Fruit fly (Drosophila melanogaster) whole organism, embryonic: ENCODE measurements around the gene odd.

Experiments used
- Abd-B ChIP-seq: fragments of 200-800 bp; sonication (Bioruptor generic); optimal IDR thresholded peaks from 2 replicates; lab custom pipeline; 2018; ENCODE audit warnings: missing biosample characterization, mild to moderate bottlenecking, missing genetic modification characterization, moderate library complexity
- Bgb ChIP-seq: fragments of 200-800 bp; sonication (Bioruptor generic); IDR thresholded peaks from 2 replicates; pipeline ENCODE4 v1.3.6; 2022; ENCODE audit warnings: missing biosample characterization, missing genetic modification characterization; ENCODE audit not compliant: partially characterized antibody
- CG10274 ChIP-seq: fragments of 200-800 bp; sonication (Bioruptor generic); optimal IDR thresholded peaks from 3 replicates; lab custom pipeline; 2017; ENCODE audit warnings: missing biosample characterization, mild to moderate bottlenecking, missing genetic modification characterization
- CG10366 ChIP-seq: fragments of 200-800 bp; sonication (Bioruptor generic); IDR thresholded peaks from 2 replicates; pipeline ENCODE4 v1.3.6; 2022; ENCODE audit warnings: missing biosample characterization, missing genetic modification characterization
- CG10431 ChIP-seq: fragments of 200-800 bp; sonication (Bioruptor generic); optimal IDR thresholded peaks from 3 replicates; lab custom pipeline; 2018; ENCODE audit warnings: missing biosample characterization, mild to moderate bottlenecking, missing genetic modification characterization
- CG10979 ChIP-seq: fragments of 200-800 bp; sonication (Bioruptor generic); optimal IDR thresholded peaks from 2 replicates; lab custom pipeline; 2018; ENCODE audit warnings: missing biosample characterization, mild to moderate bottlenecking, missing genetic modification characterization, moderate library complexity
- CG11456 ChIP-seq: fragments of 200-800 bp; sonication (Bioruptor generic); IDR thresholded peaks from 3 replicates; pipeline ENCODE4 v1.3.6; 2022; ENCODE audit warnings: missing biosample characterization, missing genetic modification characterization
- CG12071 ChIP-seq: fragments of 200-800 bp; sonication (Bioruptor generic); optimal IDR thresholded peaks from 3 replicates; lab custom pipeline; 2018; ENCODE audit warnings: missing biosample characterization, mild to moderate bottlenecking, missing genetic modification characterization
- CG13424 ChIP-seq: fragments of 200-800 bp; sonication (Bioruptor generic); optimal IDR thresholded peaks from 2 replicates; lab custom pipeline; 2019; ENCODE audit warnings: missing biosample characterization, mild to moderate bottlenecking, missing genetic modification characterization, moderate library complexity
- CG16815 ChIP-seq: fragments of 200-800 bp; sonication (Bioruptor generic); optimal IDR thresholded peaks from 3 replicates; lab custom pipeline; 2017; ENCODE audit warnings: missing biosample characterization, mild to moderate bottlenecking, missing genetic modification characterization
- CG17359 ChIP-seq: fragments of 200-800 bp; sonication (Bioruptor generic); optimal IDR thresholded peaks from 3 replicates; lab custom pipeline; 2018; ENCODE audit warnings: missing biosample characterization, mild to moderate bottlenecking, missing genetic modification characterization, moderate library complexity
- CG18476 ChIP-seq: fragments of 200-800 bp; sonication (Bioruptor generic); optimal IDR thresholded peaks from 2 replicates; lab custom pipeline; 2016; ENCODE audit warnings: missing biosample characterization, mild to moderate bottlenecking, missing genetic modification characterization
- CG30431 ChIP-seq: fragments of 200-800 bp; sonication (Bioruptor generic); optimal IDR thresholded peaks from 2 replicates; lab custom pipeline; 2017; ENCODE audit warnings: missing biosample characterization, missing genetic modification characterization
- CG32767 ChIP-seq: fragments of 200-800 bp; sonication (Bioruptor generic); IDR thresholded peaks from 2 replicates; pipeline ENCODE4 v1.3.6; 2022; ENCODE audit warnings: missing biosample characterization, missing genetic modification characterization
- CG3847 ChIP-seq: fragments of 200-800 bp; sonication (Bioruptor generic); IDR thresholded peaks from 2 replicates; pipeline ENCODE4 v1.3.6; 2022; ENCODE audit warnings: missing biosample characterization, missing genetic modification characterization
- CG4707 ChIP-seq: fragments of 200-800 bp; sonication (Bioruptor generic); optimal IDR thresholded peaks from 2 replicates; lab custom pipeline; 2018; ENCODE audit warnings: missing biosample characterization, mild to moderate bottlenecking, missing genetic modification characterization, moderate library complexity
- CG4820 ChIP-seq: fragments of 200-800 bp; sonication (Bioruptor generic); optimal IDR thresholded peaks from 3 replicates; lab custom pipeline; 2016; ENCODE audit warnings: missing biosample characterization, missing genetic modification characterization
- CG6689 ChIP-seq: fragments of 200-800 bp; sonication (Bioruptor generic); IDR thresholded peaks from 2 replicates; pipeline ENCODE4 v1.3.6; 2022; ENCODE audit warnings: missing biosample characterization, missing genetic modification characterization
- CG7745 ChIP-seq: fragments of 200-800 bp; sonication (Bioruptor generic); optimal IDR thresholded peaks from 2 replicates; lab custom pipeline; 2018; ENCODE audit warnings: missing biosample characterization, mild to moderate bottlenecking, missing genetic modification characterization, moderate library complexity
- CG7786 ChIP-seq: fragments of 200-800 bp; sonication (Bioruptor generic); optimal IDR thresholded peaks from 2 replicates; lab custom pipeline; 2016; ENCODE audit warnings: missing biosample characterization, missing genetic modification characterization
- CG8290 ChIP-seq, 3 experiments: fragments of 200-800 bp; sonication (Bioruptor generic); optimal IDR thresholded peaks; 2 replicates each; lab custom pipeline; 2016 to 2019; ENCODE audit warnings: missing biosample characterization in 3 of 3, missing genetic modification characterization in 3 of 3, mild to moderate bottlenecking in 2 of 3, moderate library complexity in 1 of 3
- Chrac-16 ChIP-seq: fragments of 200-800 bp; sonication (Bioruptor generic); optimal IDR thresholded peaks from 3 replicates; lab custom pipeline; 2016; ENCODE audit warnings: missing biosample characterization, missing genetic modification characterization
- E2f2 ChIP-seq: fragments of 200-800 bp; sonication (Bioruptor generic); IDR thresholded peaks from 2 replicates; pipeline ENCODE4 v1.3.6; 2022; ENCODE audit warnings: missing biosample characterization, missing genetic modification characterization
- Hey ChIP-seq: fragments of 200-800 bp; sonication (Bioruptor generic); optimal IDR thresholded peaks from 3 replicates; lab custom pipeline; 2018; ENCODE audit warnings: missing biosample characterization, mild to moderate bottlenecking, missing genetic modification characterization
- HmgZ ChIP-seq: fragments of 200-800 bp; sonication (Bioruptor generic); optimal IDR thresholded peaks from 2 replicates; lab custom pipeline; 2018; ENCODE audit warnings: missing biosample characterization, mild to moderate bottlenecking, missing genetic modification characterization
- Max ChIP-seq: fragments of 200-800 bp; sonication (Bioruptor generic); optimal IDR thresholded peaks from 2 replicates; lab custom pipeline; 2016; ENCODE audit warnings: missing biosample characterization, mild to moderate bottlenecking, missing genetic modification characterization
- Med ChIP-seq: fragments of 200-800 bp; sonication (Bioruptor generic); peaks from one replicate; lab custom pipeline; 2016; ENCODE audit warnings: missing biosample characterization, missing genetic modification characterization, mild to moderate bottlenecking, inconsistent platforms, moderate library complexity
- Pdp1 ChIP-seq, 2 experiments: fragments of 200-800 bp; sonication (Bioruptor generic); optimal IDR thresholded peaks; 3 replicates each; lab custom pipeline; 2016; ENCODE audit warnings: missing biosample characterization in 2 of 2, missing genetic modification characterization in 2 of 2, mild to moderate bottlenecking in 1 of 2, moderate library complexity in 1 of 2
- Sin3A ChIP-seq: fragments of >200 bp; optimal IDR thresholded peaks from 2 replicates; lab custom pipeline; 2018
- Sox102F ChIP-seq: fragments of 200-800 bp; sonication (Bioruptor generic); optimal IDR thresholded peaks from 2 replicates; lab custom pipeline; 2018; ENCODE audit warnings: missing biosample characterization, mild to moderate bottlenecking, missing genetic modification characterization, moderate library complexity
- Tbp ChIP-seq: fragments of >200 bp; optimal IDR thresholded peaks from 2 replicates; lab custom pipeline; 2018; ENCODE audit warnings: missing biosample characterization, missing genetic modification characterization
- Trl ChIP-seq, 3 experiments: fragments of >200 bp in 2 of 3; fragments of 200-800 bp in 1 of 3; sonication (Bioruptor generic) in 1 of 3; optimal IDR thresholded peaks; 2 replicates in 1 of 3; 3 replicates in 2 of 3; lab custom pipeline; 2016 to 2017; ENCODE audit warnings: missing biosample characterization in 1 of 3, missing genetic modification characterization in 1 of 3
- Usf ChIP-seq: fragments of 200-800 bp; sonication (Bioruptor generic); optimal IDR thresholded peaks from 2 replicates; lab custom pipeline; 2017; ENCODE audit warnings: missing genotype, missing biosample characterization, missing genetic modification characterization
- Xbp1 ChIP-seq: fragments of 200-800 bp; sonication (Bioruptor generic); optimal IDR thresholded peaks from 3 replicates; lab custom pipeline; 2016; ENCODE audit warnings: missing biosample characterization, mild to moderate bottlenecking, missing genetic modification characterization
- bsh ChIP-seq, 2 experiments: fragments of 200-800 bp; sonication (Bioruptor generic); optimal IDR thresholded peaks; 2 replicates each; lab custom pipeline; 2017 to 2018; ENCODE audit warnings: mild to moderate bottlenecking in 2 of 2, missing biosample characterization in 2 of 2, missing genetic modification characterization in 2 of 2, moderate library complexity in 1 of 2
- chinmo ChIP-seq: fragments of 200-800 bp; sonication (Bioruptor generic); IDR thresholded peaks from 4 replicates; pipeline ENCODE4 v1.3.6; 2022; ENCODE audit warnings: missing biosample characterization, missing genetic modification characterization; ENCODE audit not compliant: partially characterized antibody
- chn ChIP-seq: fragments of 200-800 bp; sonication (Bioruptor generic); optimal IDR thresholded peaks from 2 replicates; lab custom pipeline; 2016; ENCODE audit warnings: missing biosample characterization, missing genetic modification characterization
- eyg ChIP-seq: fragments of 200-800 bp; sonication (Bioruptor generic); optimal IDR thresholded peaks from 3 replicates; lab custom pipeline; 2016; ENCODE audit warnings: missing biosample characterization, missing genetic modification characterization
- gsb ChIP-seq: fragments of 200-800 bp; sonication (Bioruptor generic); IDR thresholded peaks from 2 replicates; pipeline ENCODE4 v1.3.6; 2022; ENCODE audit warnings: missing biosample characterization, missing genetic modification characterization
- jumu ChIP-seq: fragments of 200-800 bp; sonication (Bioruptor generic); optimal IDR thresholded peaks from 3 replicates; lab custom pipeline; 2016; ENCODE audit warnings: missing biosample characterization, missing genetic modification characterization
- kah ChIP-seq: fragments of 200-800 bp; sonication (Bioruptor generic); optimal IDR thresholded peaks from 2 replicates; lab custom pipeline; 2018; ENCODE audit warnings: missing biosample characterization, mild to moderate bottlenecking, missing genetic modification characterization
- lab ChIP-seq: fragments of 200-800 bp; sonication (Bioruptor generic); optimal IDR thresholded peaks from 3 replicates; lab custom pipeline; 2017; ENCODE audit warnings: missing biosample characterization, missing genetic modification characterization, mild to moderate bottlenecking, moderate library complexity, missing genetic modification reagents
- oc ChIP-seq: fragments of 200-800 bp; sonication (Bioruptor generic); optimal IDR thresholded peaks from 2 replicates; lab custom pipeline; 2018; ENCODE audit warnings: missing biosample characterization, mild to moderate bottlenecking, missing genetic modification characterization, moderate library complexity
- peb ChIP-seq: fragments of 200-800 bp; sonication (Bioruptor generic); IDR thresholded peaks from 2 replicates; pipeline ENCODE4 v1.3.6; 2022; ENCODE audit warnings: missing biosample characterization, missing genetic modification characterization
- pho ChIP-seq: fragments of 200-800 bp; sonication (Bioruptor generic); optimal IDR thresholded peaks from 2 replicates; lab custom pipeline; 2016; ENCODE audit warnings: missing biosample characterization, missing genetic modification characterization
- psq ChIP-seq: fragments of 200-800 bp; sonication (Bioruptor generic); optimal IDR thresholded peaks from 2 replicates; lab custom pipeline; 2017; ENCODE audit warnings: missing biosample characterization, missing genetic modification characterization
- ranshi ChIP-seq: fragments of 200-800 bp; sonication (Bioruptor generic); IDR thresholded peaks from 2 replicates; pipeline ENCODE4 v1.3.6; 2022; ENCODE audit warnings: missing biosample characterization, missing genetic modification characterization
- sens-2 ChIP-seq: fragments of 200-800 bp; sonication (Bioruptor generic); IDR thresholded peaks from 2 replicates; pipeline ENCODE4 v1.3.6; 2022; ENCODE audit warnings: missing biosample characterization, missing genetic modification characterization
- sug ChIP-seq: fragments of 200-800 bp; optimal IDR thresholded peaks from 2 replicates; lab custom pipeline; 2019; ENCODE audit warnings: missing biosample characterization, mild to moderate bottlenecking, missing genetic modification characterization, moderate library complexity
- wek ChIP-seq: fragments of 200-800 bp; sonication (Bioruptor generic); optimal IDR thresholded peaks from 3 replicates; lab custom pipeline; 2018; ENCODE audit warnings: missing biosample characterization, mild to moderate bottlenecking, missing genetic modification characterization, moderate library complexity

The odd gene

dm6 chr2L:3587286-3587685 is 19.3 kb downstream of the odd start (continued):
- TF ChIP-seq Trl (optimal IDR thresholded peaks at IDR 0.05; lab: Kevin White, UChicago): no peak
- TF ChIP-seq Trl (GFP tag; optimal IDR thresholded peaks at IDR 0.05; lab: Kevin White, UChicago): peak; percentile 15
- no peak for TF ChIP-seq E2f2 (GFP tag; lab: Robert Waterston, UW)
- no peak for TF ChIP-seq Max (GFP tag; lab: Kevin White, UChicago)
- TF ChIP-seq lab: no peak
- TF ChIP-seq CG4820 (GFP tag; lab: Kevin White, UChicago): peak; percentile 44
- no peak for TF ChIP-seq CG30431
- TF ChIP-seq CG18476: no peak
- TF ChIP-seq CG6689 (GFP tag; lab: Robert Waterston, UW): peak; percentile 56
- no peak for TF ChIP-seq CG11456 (GFP tag; lab: Robert Waterston, UW)
- no peak for TF ChIP-seq CG7745
- peak in 1 of 2 experiments; percentile 80 for TF ChIP-seq bsh (GFP tag; optimal IDR thresholded peaks at IDR 0.05; lab: Kevin White, UChicago)
- TF ChIP-seq CG13424 (tag; lab: Kevin White, UChicago): peak; percentile 53
- TF ChIP-seq CG17359 (tag; lab: Kevin White, UChicago): peak; percentile 43
- TF ChIP-seq Tbp (GFP tag; lab: Kevin White, UChicago): no peak
- TF ChIP-seq chinmo (GFP tag; lab: Robert Waterston, UW): no peak
- peak; percentile 36 for TF ChIP-seq CG16815 (GFP tag; lab: Kevin White, UChicago)
- TF ChIP-seq Sox102F (GFP tag; lab: Kevin White, UChicago): peak; percentile 35
- TF ChIP-seq CG10366: peak; percentile 42
- no peak for TF ChIP-seq Hey (tag; lab: Kevin White, UChicago)
- no peak for TF ChIP-seq CG10274 (GFP tag; lab: Kevin White, UChicago)
- TF ChIP-seq sens-2 (GFP tag; lab: Robert Waterston, UW): no peak
- TF ChIP-seq Bgb (GFP tag; lab: Robert Waterston, UW): no peak
- peak; percentile 58; the same call in 1 of the 2 replicates for TF ChIP-seq ranshi
- peak; percentile 46 for TF ChIP-seq Chrac-16
- TF ChIP-seq eyg (GFP tag; lab: Kevin White, UChicago): no peak
- peak; percentile 69 for TF ChIP-seq Med
- TF ChIP-seq kah (GFP tag; lab: Kevin White, UChicago): no peak
- TF ChIP-seq HmgZ (tag; lab: Kevin White, UChicago): no peak
- TF ChIP-seq chn (GFP tag; lab: Kevin White, UChicago): peak; percentile 17
- no peak for TF ChIP-seq sug (tag; lab: Kevin White, UChicago)
- no peak for TF ChIP-seq Abd-B (GFP tag; lab: Kevin White, UChicago)
- no peak for TF ChIP-seq CG8290 (GFP tag; optimal IDR thresholded peaks at IDR 0.05; lab: Kevin White, UChicago)
- TF ChIP-seq CG8290 (tag; optimal IDR thresholded peaks at IDR 0.05; lab: Kevin White, UChicago): peak in 1 of 2 experiments; percentile 18
- TF ChIP-seq Pdp1 (GFP tag; optimal IDR thresholded peaks at IDR 0.05; lab: Kevin White, UChicago): peak; percentile 25 to 35
- TF ChIP-seq CG32767 (GFP tag; lab: Robert Waterston, UW): 0 out of 2 replicates have a peak, but pooled peaks have one; percentile 41
- TF ChIP-seq CG4707: peak; percentile 15
- TF ChIP-seq Sin3A: no peak
- no peak for TF ChIP-seq gsb (GFP tag; lab: Robert Waterston, UW)
- 0 out of 2 replicates have a peak, but pooled peaks have one; percentile 24 for TF ChIP-seq CG3847
- no peak for TF ChIP-seq wek (GFP tag; lab: Kevin White, UChicago)
- TF ChIP-seq peb (GFP tag; lab: Robert Waterston, UW): no peak
- no peak for TF ChIP-seq pho (GFP tag; lab: Kevin White, UChicago)
- no peak for TF ChIP-seq CG10431 (GFP tag; lab: Kevin White, UChicago)
- peak; percentile 76 for TF ChIP-seq CG10979 (tag; lab: Kevin White, UChicago)
- no peak for TF ChIP-seq CG12071 (GFP tag; lab: Kevin White, UChicago)
- TF ChIP-seq Usf (GFP tag; lab: Kevin White, UChicago): peak; percentile 11
- peak; percentile 4 for TF ChIP-seq CG7786
- peak; percentile 2 for TF ChIP-seq jumu (GFP tag; lab: Kevin White, UChicago)
- peak; percentile 31 for TF ChIP-seq Xbp1
- TF ChIP-seq oc (tag; lab: Kevin White, UChicago): no peak
- TF ChIP-seq psq (GFP tag; lab: Kevin White, UChicago): no peak
